Fruit fly (Drosophila melanogaster) whole organism, wandering third instar larva: ENCODE data around the gene CG9921.

Experiments used
- Abd-B ChIP-seq: fragments of >200 bp; optimal IDR thresholded peaks from 2 replicates; lab custom pipeline; 2017; ENCODE audit warnings: missing biosample characterization, missing genetic modification characterization
- CG32264 ChIP-seq: fragments of 200-800 bp; sonication (Bioruptor generic); optimal IDR thresholded peaks from 2 replicates; lab custom pipeline; 2016; ENCODE audit warnings: missing biosample characterization, missing genetic modification characterization
- CG9705 ChIP-seq: fragments of 200-800 bp; sonication (Bioruptor generic); optimal IDR thresholded peaks from 2 replicates; lab custom pipeline; 2018; ENCODE audit warnings: missing biosample characterization, mild to moderate bottlenecking, missing genetic modification characterization
- CrebA ChIP-seq: fragments of 200-800 bp; sonication (Bioruptor generic); optimal IDR thresholded peaks from 2 replicates; lab custom pipeline; 2016; ENCODE audit warnings: missing biosample characterization, mild to moderate bottlenecking, missing genetic modification characterization, borderline replicate concordance
- Dfd ChIP-seq: fragments of >200 bp; optimal IDR thresholded peaks from 2 replicates; lab custom pipeline; 2017; ENCODE audit warnings: missing biosample characterization, missing genetic modification characterization
- Dif ChIP-seq: fragments of 200-275, 200-300 bp; sonication (Bioruptor generic); optimal IDR thresholded peaks from 2 replicates; lab custom pipeline; 2018; ENCODE audit warnings: missing biosample characterization, missing genetic modification characterization; ENCODE audit not compliant: partially characterized antibody
- GATAd ChIP-seq: sonication (Bioruptor generic); optimal IDR thresholded peaks from 2 replicates; lab custom pipeline; 2016; ENCODE audit warnings: missing biosample characterization, missing genetic modification characterization
- HLH106 ChIP-seq: fragments of 200-800 bp; optimal IDR thresholded peaks from 3 replicates; lab custom pipeline; 2019; ENCODE audit warnings: missing biosample characterization, mild to moderate bottlenecking, missing genetic modification characterization, moderate library complexity
- Hnf4 ChIP-seq: fragments of 200-800 bp; sonication (Bioruptor generic); optimal IDR thresholded peaks from 2 replicates; lab custom pipeline; 2016; ENCODE audit warnings: missing biosample characterization, mild to moderate bottlenecking, missing genetic modification characterization
- Hr78 ChIP-seq: fragments of >200 bp; optimal IDR thresholded peaks from 2 replicates; lab custom pipeline; 2017; ENCODE audit warnings: missing biosample characterization, missing genetic modification characterization
- Hr83 ChIP-seq: fragments of 200-300 bp; sonication (Bioruptor generic); optimal IDR thresholded peaks from 2 replicates; lab custom pipeline; 2016; ENCODE audit warnings: missing biosample characterization, mild to moderate bottlenecking, missing genetic modification characterization, moderate library complexity; ENCODE audit not compliant: poor library complexity, severe bottlenecking
- Jra ChIP-seq: sonication (Bioruptor generic); optimal IDR thresholded peaks from 2 replicates; lab custom pipeline; 2016; ENCODE audit warnings: missing biosample characterization, missing genetic modification characterization
- Mio ChIP-seq: sonication (Bioruptor generic); optimal IDR thresholded peaks from 2 replicates; lab custom pipeline; 2016; ENCODE audit warnings: missing biosample characterization, missing genetic modification characterization
- Myc ChIP-seq: fragments of >200 bp; optimal IDR thresholded peaks from 2 replicates; lab custom pipeline; 2017
- N ChIP-seq: fragments of >200 bp; optimal IDR thresholded peaks from 2 replicates; lab custom pipeline; 2018; ENCODE audit warnings: missing biosample characterization, missing external identifiers, missing genetic modification characterization
- OdsH ChIP-seq: fragments of 200-800 bp; sonication (Bioruptor generic); optimal IDR thresholded peaks from 2 replicates; lab custom pipeline; 2016; ENCODE audit warnings: missing biosample characterization, mild to moderate bottlenecking, missing genetic modification characterization
- Rel ChIP-seq, 2 experiments: fragments of 200-800 bp; sonication (Bioruptor generic) in 1 of 2; optimal IDR thresholded peaks; 2 replicates in 1 of 2; 3 replicates in 1 of 2; lab custom pipeline; 2016 to 2019; ENCODE audit warnings: mild to moderate bottlenecking in 2 of 2, missing biosample characterization in 2 of 2, missing genetic modification characterization in 2 of 2, moderate library complexity in 1 of 2
- Sp1 ChIP-seq: fragments of 200-800 bp; sonication (Bioruptor generic); optimal IDR thresholded peaks from 3 replicates; lab custom pipeline; 2019; ENCODE audit warnings: missing biosample characterization, mild to moderate bottlenecking, missing genetic modification characterization, moderate library complexity
- Vsx2 ChIP-seq: fragments of 200-300, 225-300 bp; sonication (Bioruptor generic); optimal IDR thresholded peaks from 2 replicates; lab custom pipeline; 2018; ENCODE audit warnings: missing biosample characterization, missing genetic modification characterization; ENCODE audit not compliant: partially characterized antibody
- br ChIP-seq: fragments of 200-800 bp; sonication (Bioruptor generic); optimal IDR thresholded peaks from 2 replicates; lab custom pipeline; 2016; ENCODE audit warnings: missing biosample characterization, missing genetic modification characterization
- brk ChIP-seq: fragments of 200-800 bp; sonication (Bioruptor generic); optimal IDR thresholded peaks from 2 replicates; lab custom pipeline; 2016; ENCODE audit warnings: missing biosample characterization, mild to moderate bottlenecking, missing genetic modification characterization
- dl ChIP-seq, 2 experiments: fragments of 175-275, 200-275 bp in 1 of 2; fragments of 200-275 bp in 1 of 2; sonication (Bioruptor generic); optimal IDR thresholded peaks; lab custom pipeline; 2018; ENCODE audit warnings: mild to moderate bottlenecking in 2 of 2, missing biosample characterization in 2 of 2, missing genetic modification characterization in 2 of 2, moderate library complexity in 2 of 2; ENCODE audit not compliant: partially characterized antibody in 2 of 2, insufficient read depth in 1 of 2
- dmrt93B ChIP-seq: fragments of 200-800 bp; sonication (Bioruptor generic); optimal IDR thresholded peaks from 2 replicates; lab custom pipeline; 2018; ENCODE audit warnings: missing biosample characterization, mild to moderate bottlenecking, missing genetic modification characterization
- dsf ChIP-seq: sonication (Bioruptor generic); optimal IDR thresholded peaks from 2 replicates; lab custom pipeline; 2016; ENCODE audit warnings: missing biosample characterization, missing genetic modification characterization, borderline replicate concordance
- ey ChIP-seq: fragments of 200-800 bp; sonication (Bioruptor generic); optimal IDR thresholded peaks from 2 replicates; lab custom pipeline; 2016; ENCODE audit warnings: missing biosample characterization, missing genetic modification characterization
- foxo ChIP-seq, 2 experiments: fragments of 200-800 bp; sonication (Bioruptor generic); optimal IDR thresholded peaks; 2 replicates in 1 of 2; 3 replicates in 1 of 2; lab custom pipeline; 2016 to 2017; ENCODE audit warnings: missing biosample characterization in 2 of 2, missing genetic modification characterization in 2 of 2
- fru ChIP-seq: fragments of 200-800 bp; sonication (Bioruptor generic); optimal IDR thresholded peaks from 3 replicates; lab custom pipeline; 2016; ENCODE audit warnings: missing biosample characterization, mild to moderate bottlenecking, missing genetic modification characterization
- h ChIP-seq: fragments of 200-800 bp; sonication (Bioruptor generic); optimal IDR thresholded peaks from 3 replicates; lab custom pipeline; 2016; ENCODE audit warnings: missing biosample characterization, mild to moderate bottlenecking, missing genetic modification characterization
- jim ChIP-seq: fragments of 175-275, 200-325 bp; sonication (Bioruptor generic); optimal IDR thresholded peaks from 2 replicates; lab custom pipeline; 2016; ENCODE audit warnings: missing biosample characterization, mild to moderate bottlenecking, missing genetic modification characterization
- lola ChIP-seq: fragments of >200 bp; optimal IDR thresholded peaks from 2 replicates; lab custom pipeline; 2017; ENCODE audit warnings: missing biosample characterization, missing genetic modification characterization
- pan ChIP-seq: fragments of >200 bp; optimal IDR thresholded peaks from 2 replicates; lab custom pipeline; 2017
- psq ChIP-seq: fragments of 200-800 bp; sonication (Bioruptor generic); optimal IDR thresholded peaks from 3 replicates; lab custom pipeline; 2017; ENCODE audit warnings: missing biosample characterization, mild to moderate bottlenecking, missing genetic modification characterization, moderate library complexity
- rgr ChIP-seq: fragments of 200-800 bp; sonication (Bioruptor generic); optimal IDR thresholded peaks from 3 replicates; lab custom pipeline; 2016; ENCODE audit warnings: missing biosample characterization, mild to moderate bottlenecking, missing genetic modification characterization
- sage ChIP-seq: fragments of 200-800 bp; sonication (Bioruptor generic); optimal IDR thresholded peaks from 2 replicates; lab custom pipeline; 2016; ENCODE audit warnings: missing biosample characterization, mild to moderate bottlenecking, missing genetic modification characterization
- sv ChIP-seq: fragments of 200-800 bp; sonication (Bioruptor generic); optimal IDR thresholded peaks from 3 replicates; lab custom pipeline; 2016; ENCODE audit warnings: missing biosample characterization, missing genetic modification characterization
- tai ChIP-seq: sonication (Bioruptor generic); optimal IDR thresholded peaks from 2 replicates; lab custom pipeline; 2016; ENCODE audit warnings: missing biosample characterization, missing genetic modification characterization
- usp ChIP-seq: fragments of >200 bp; optimal IDR thresholded peaks from 2 replicates; lab custom pipeline; 2017; ENCODE audit warnings: missing biosample characterization, missing genetic modification characterization
- woc ChIP-seq: sonication (Bioruptor generic); optimal IDR thresholded peaks from 2 replicates; lab custom pipeline; 2016; ENCODE audit warnings: missing biosample characterization, mild to moderate bottlenecking, missing genetic modification characterization

The CG9921 gene

DNA sequence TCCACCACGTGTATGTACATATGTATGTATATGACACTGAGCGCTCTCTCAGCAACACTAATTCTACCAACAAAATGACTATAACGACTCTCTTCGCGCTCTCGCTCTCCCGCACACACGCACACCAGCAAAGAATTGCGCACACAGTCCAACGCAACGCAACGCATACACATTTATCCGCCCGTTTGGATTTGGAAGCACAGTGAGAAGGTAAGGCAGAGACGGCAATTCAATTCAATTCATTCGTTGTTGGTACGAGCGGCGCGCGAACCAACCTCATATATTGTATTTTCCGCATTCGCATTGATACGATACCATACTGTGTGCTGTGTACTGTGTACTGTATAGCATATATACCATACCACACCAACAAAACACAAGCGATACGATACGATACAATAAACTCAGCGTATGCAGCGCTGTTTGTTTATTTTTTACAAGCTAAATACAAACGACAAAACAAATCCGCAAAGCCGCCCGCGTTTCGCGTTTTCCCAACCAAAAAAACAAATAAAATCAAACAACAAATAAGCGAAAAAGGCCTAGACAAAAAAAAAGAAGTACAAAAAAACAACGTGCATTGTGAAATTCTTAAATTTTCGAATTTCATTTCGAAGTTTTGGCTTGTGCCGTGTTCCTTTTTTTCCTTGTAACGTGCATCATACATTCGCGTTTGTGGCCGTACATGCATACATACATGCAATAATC lies at the start of gene CG9921, which contains the start of gene Dsp1:
CG9921 (minus strand) TSS at position 167 of the 708 bp plus-strand sequence.
Dsp1 (plus strand) TSS at position 179 of the 708 bp plus-strand sequence.
- TF ChIP-seq ey (no peak), rgr (no peak), Hr83 (GFP tag; lab: Kevin White, UChicago) (peak; percentile 61), Mio (GFP tag; lab: Kevin White, UChicago) (no peak), Myc (lab: Kevin White, UChicago) (no peak), GATAd (GFP tag; lab: Kevin White, UChicago) (no peak), foxo (GFP tag; optimal IDR thresholded peaks at IDR 0.05; lab: Kevin White, UChicago) (no peak), OdsH (GFP tag; lab: Kevin White, UChicago) (no peak), fru (GFP tag; lab: Kevin White, UChicago) (peak; percentile 2), Rel (GFP tag; optimal IDR thresholded peaks at IDR 0.05; lab: Kevin White, UChicago) (peak; percentile 57), Rel (tag; optimal IDR thresholded peaks at IDR 0.05; lab: Kevin White, UChicago) (peak; percentile 43), usp (GFP tag; lab: Kevin White, UChicago) (no peak), Dfd (GFP tag; lab: Kevin White, UChicago) (no peak), h (GFP tag; lab: Kevin White, UChicago) (no peak), Jra (GFP tag; lab: Kevin White, UChicago) (peak; percentile 0), HLH106 (tag; lab: Kevin White, UChicago) (no peak), dmrt93B (GFP tag; lab: Kevin White, UChicago) (no peak), dsf (GFP tag; lab: Kevin White, UChicago) (no peak), Hnf4 (peak; percentile 13), CG32264 (GFP tag; lab: Kevin White, UChicago) (no peak), CG9705 (no peak), psq (GFP tag; lab: Kevin White, UChicago) (no peak), woc (no peak), dl (GFP tag; optimal IDR thresholded peaks at IDR 0.05; lab: Kevin White, UChicago; ENCODE audit: insufficient read depth in 1 of 2, partially characterized antibody in 2 of 2) (peak; percentile 76 to 83), jim (GFP tag; lab: Kevin White, UChicago) (no peak), pan (no peak), Dif (peak; percentile 90), N (GFP tag; lab: Kevin White, UChicago) (peak; percentile 62), tai (no peak), brk (no peak), Hr78 (GFP tag; lab: Kevin White, UChicago) (no peak), sage (GFP tag; lab: Kevin White, UChicago) (peak; percentile 22), Abd-B (GFP tag; lab: Kevin White, UChicago) (no peak), Vsx2 (GFP tag; lab: Kevin White, UChicago) (peak; percentile 63), CrebA (GFP tag; lab: Kevin White, UChicago) (no peak), lola (no peak), sv (GFP tag; lab: Kevin White, UChicago) (no peak), Sp1 (no peak), br (GFP tag; lab: Kevin White, UChicago) (no peak)

DNA sequence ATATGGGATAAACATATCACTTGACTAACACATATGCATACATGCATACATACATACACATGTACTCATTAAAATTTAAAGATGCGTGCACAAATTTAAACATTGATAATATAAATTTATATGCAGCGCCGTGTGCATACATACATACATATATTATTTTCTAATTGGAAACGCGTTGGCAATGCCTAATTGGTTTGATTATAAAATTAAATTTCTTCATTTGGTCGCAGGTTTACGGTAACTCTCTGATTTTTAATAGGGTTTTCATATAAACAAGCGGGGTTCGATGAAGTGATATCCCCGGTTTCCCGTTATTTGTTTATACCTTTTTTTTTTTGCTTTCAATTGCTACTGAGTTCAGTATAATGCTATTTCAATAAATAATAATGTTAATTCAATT lies 40.7 kb upstream of the CG9921 start:
- TF ChIP-seq Myc (lab: Kevin White, UChicago) (no peak), Hr78 (GFP tag; lab: Kevin White, UChicago) (no peak), CG32264 (GFP tag; lab: Kevin White, UChicago) (no peak), Abd-B (GFP tag; lab: Kevin White, UChicago) (no peak), Mio (GFP tag; lab: Kevin White, UChicago) (no peak), fru (GFP tag; lab: Kevin White, UChicago) (no peak), N (GFP tag; lab: Kevin White, UChicago) (no peak), ey (no peak), sage (GFP tag; lab: Kevin White, UChicago) (no peak), Dif (no peak), usp (GFP tag; lab: Kevin White, UChicago) (no peak), woc (no peak), Jra (GFP tag; lab: Kevin White, UChicago) (no peak), CG9705 (no peak), Hr83 (GFP tag; lab: Kevin White, UChicago) (no peak), Vsx2 (GFP tag; lab: Kevin White, UChicago) (no peak), dl (GFP tag; optimal IDR thresholded peaks at IDR 0.05; lab: Kevin White, UChicago; ENCODE audit: insufficient read depth in 1 of 2, partially characterized antibody in 2 of 2) (no peak), dsf (GFP tag; lab: Kevin White, UChicago) (no peak), foxo (GFP tag; optimal IDR thresholded peaks at IDR 0.05; lab: Kevin White, UChicago) (no peak), tai (no peak)
